Worm (Caenorhabditis elegans): Measurements from ENCODE around the gene F14H8.5.

DNA sequence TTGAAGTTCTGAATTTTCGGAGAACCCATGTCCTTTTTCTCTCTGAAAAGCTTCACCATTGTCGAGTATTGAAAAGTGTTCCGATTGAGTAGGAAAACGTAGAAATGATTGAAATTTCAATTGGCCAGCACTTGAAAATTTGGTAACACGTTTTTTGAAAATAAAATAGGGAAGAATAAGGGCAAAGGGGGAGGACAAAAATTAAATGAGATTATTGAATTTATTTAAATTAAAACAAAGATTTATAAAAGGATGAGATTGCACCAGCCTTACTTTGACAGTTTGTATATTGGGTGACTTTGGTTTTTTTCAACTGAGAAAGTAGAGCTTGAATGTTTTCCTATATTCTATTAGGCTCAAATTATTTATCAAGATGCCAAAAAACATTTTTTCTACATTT is 6.7 kb upstream of the F14H8.5 start, which contains the start of gene obr-2:
- no peak for TF ChIP-seq lin-1 (GFP tag; IDR thresholded peaks at IDR 0.05)
- TF ChIP-seq ZK546.5 (tag; optimal IDR thresholded peaks at IDR 0.05) = no peak
- no peak for TF ChIP-seq unc-130 (GFP tag; optimal IDR thresholded peaks at IDR 0.05)
- no peak for TF ChIP-seq hif-1 (tag; optimal IDR thresholded peaks at IDR 0.05)
- TF ChIP-seq pha-4 (GFP tag; IDR thresholded peaks at IDR 0.05) = no peak
- TF ChIP-seq pha-4 (tag; optimal IDR thresholded peaks at IDR 0.05) = no peak
- TF ChIP-seq nhr-28 (tag; optimal IDR thresholded peaks at IDR 0.05) = no peak
- no peak for TF ChIP-seq nhr-10 (tag; optimal IDR thresholded peaks at IDR 0.05)
- TF ChIP-seq ztf-11 (tag; optimal IDR thresholded peaks at IDR 0.05) = no peak
- TF ChIP-seq dve-1 (tag; optimal IDR thresholded peaks at IDR 0.05; ENCODE audit: insufficient read depth) = no peak
